Worm (Caenorhabditis elegans) whole organism, late embryonic: ENCODE results near the gene stau-1.

ENCODE experiments used
- ahr-1 ChIP-seq: sonication (generic microtip); optimal IDR thresholded peaks from 2 replicates; lab custom pipeline; 2016; ENCODE audit warnings: missing genetic modification characterization, missing compliant biosample characterization
- ama-1 ChIP-seq: fragments of 150-350 bp; optimal IDR thresholded peaks from 2 replicates; lab custom pipeline; 2014
- ceh-31 ChIP-seq: sonication (generic microtip); optimal IDR thresholded peaks from 2 replicates; lab custom pipeline; 2016; ENCODE audit warnings: missing genetic modification characterization, missing compliant biosample characterization
- ceh-34 ChIP-seq: sonication (generic microtip); optimal IDR thresholded peaks from 2 replicates; lab custom pipeline; 2016; ENCODE audit warnings: mild to moderate bottlenecking, missing genetic modification characterization, missing compliant biosample characterization
- ceh-45 ChIP-seq: fragments of 200-800 bp; sonication (Bioruptor generic); IDR thresholded peaks from 2 replicates; pipeline ENCODE4 v1.3.6; 2022; ENCODE audit warnings: missing genetic modification reagents, missing genetic modification characterization, missing compliant biosample characterization
- che-1 ChIP-seq: sonication (generic microtip); optimal IDR thresholded peaks from 2 replicates; lab custom pipeline; 2016; ENCODE audit warnings: mild to moderate bottlenecking, missing genetic modification characterization, missing compliant biosample characterization
- lin-11 ChIP-seq: fragments of 200-800 bp; sonication (Bioruptor generic); optimal IDR thresholded peaks from 2 replicates; lab custom pipeline; 2018; ENCODE audit warnings: mild to moderate bottlenecking, missing genetic modification characterization, missing compliant biosample characterization
- nfya-1 ChIP-seq: sonication (generic microtip); optimal IDR thresholded peaks from 2 replicates; lab custom pipeline; 2017; ENCODE audit warnings: missing genetic modification characterization, mild to moderate bottlenecking, missing compliant biosample characterization, antibody characterized with exemption, moderate library complexity
- pqm-1 ChIP-seq: sonication (generic microtip); optimal IDR thresholded peaks from 2 replicates; lab custom pipeline; 2016; ENCODE audit warnings: missing genetic modification characterization, missing compliant biosample characterization
- tbx-7 ChIP-seq: sonication (generic microtip); optimal IDR thresholded peaks from 2 replicates; lab custom pipeline; 2016; ENCODE audit warnings: missing genotype, missing genetic modification characterization, missing compliant biosample characterization

- TF ChIP-seq ceh-45 (GFP tag; lab: Robert Waterston, UW) (no peak), ceh-31 (tag; lab: Kevin White, UChicago) (no peak), nfya-1 (no peak), ama-1 (lab: Kevin White, UChicago) (no peak), che-1 (tag; lab: Kevin White, UChicago) (no peak), pqm-1 (tag; lab: Kevin White, UChicago) (no peak), ceh-34 (tag; lab: Kevin White, UChicago) (no peak), lin-11 (tag; lab: Kevin White, UChicago) (no peak), ahr-1 (tag; lab: Kevin White, UChicago) (no peak), tbx-7 (tag; lab: Kevin White, UChicago) (no peak)
Measured at ce11 chrX:977958-978686, 57.0 kb downstream of the stau-1 start, which contains the start of gene abhd-3.2.
